Worm (Caenorhabditis elegans) whole organism, young adult: ENCODE results near the gene C28H8.8.

Experiments used
- B0019.2 ChIP-seq: fragments of 200-800 bp; sonication (Bioruptor generic); conservative IDR thresholded peaks from 2 replicates; pipeline ENCODE4 v1.3.6; 2022; ENCODE audit warnings: missing genetic modification reagents, missing genetic modification characterization, missing compliant biosample characterization
- B0261.1 ChIP-seq: sonication (generic microtip); optimal IDR thresholded peaks from 2 replicates; lab custom pipeline; 2016; ENCODE audit warnings: mild to moderate bottlenecking, missing genetic modification characterization, moderate library complexity, missing compliant biosample characterization
- F23B12.7 ChIP-seq: sonication (generic microtip); optimal IDR thresholded peaks from 2 replicates; lab custom pipeline; 2017; ENCODE audit warnings: missing genetic modification characterization, mild to moderate bottlenecking, missing compliant biosample characterization, antibody characterized with exemption, moderate library complexity; ENCODE audit not compliant: insufficient read depth
- F33H1.4 ChIP-seq: fragments of 200-800 bp; sonication (Bioruptor generic); IDR thresholded peaks from 2 replicates; pipeline ENCODE4 v1.3.6; 2022; ENCODE audit warnings: missing genetic modification reagents, missing genetic modification characterization, missing compliant biosample characterization
- F57A8.1 ChIP-seq: fragments of 200-800 bp; sonication (Bioruptor generic); optimal IDR thresholded peaks from 2 replicates; lab custom pipeline; 2018; ENCODE audit warnings: mild to moderate bottlenecking, missing genetic modification characterization, moderate library complexity, missing compliant biosample characterization
- K11D2.4 ChIP-seq: fragments of 200-800 bp; sonication (Bioruptor generic); IDR thresholded peaks from 2 replicates; pipeline ENCODE4 v1.3.6; 2022; ENCODE audit warnings: missing genetic modification reagents, missing genetic modification characterization, missing compliant biosample characterization
- T07F8.4 ChIP-seq: sonication (generic microtip); optimal IDR thresholded peaks from 2 replicates; lab custom pipeline; 2016; ENCODE audit warnings: mild to moderate bottlenecking, missing genetic modification characterization, moderate library complexity, missing compliant biosample characterization
- Y53G8AR.9 ChIP-seq: fragments of 200-800 bp; sonication (Bioruptor generic); conservative IDR thresholded peaks from 2 replicates; pipeline ENCODE4 v1.3.6; 2022; ENCODE audit warnings: missing genetic modification reagents, missing genetic modification characterization, missing compliant biosample characterization
- Y56A3A.18 ChIP-seq: fragments of 200-800 bp; sonication (Bioruptor generic); IDR thresholded peaks from 2 replicates; pipeline ENCODE4 v1.3.6; 2022; ENCODE audit warnings: missing genetic modification reagents, missing genetic modification characterization, missing compliant biosample characterization
- Y79H2A.3 ChIP-seq: fragments of 200-800 bp; sonication (Bioruptor generic); conservative IDR thresholded peaks from 2 replicates; pipeline ENCODE4 v1.3.6; 2022; ENCODE audit warnings: missing genetic modification reagents, missing genetic modification characterization, missing compliant biosample characterization
- ZK185.1 ChIP-seq: sonication (generic microtip); optimal IDR thresholded peaks from 2 replicates; lab custom pipeline; 2016; ENCODE audit warnings: mild to moderate bottlenecking, missing genetic modification characterization, missing compliant biosample characterization; ENCODE audit not compliant: poor library complexity, severe bottlenecking
- aptf-2 ChIP-seq: fragments of 200-800 bp; sonication (Bioruptor generic); conservative IDR thresholded peaks from 2 replicates; pipeline ENCODE4 v1.3.6; 2022; ENCODE audit warnings: missing genetic modification reagents, missing genetic modification characterization, missing compliant biosample characterization
- athp-1 ChIP-seq: sonication (generic microtip); optimal IDR thresholded peaks from 2 replicates; lab custom pipeline; 2017; ENCODE audit warnings: mild to moderate bottlenecking, missing genetic modification characterization, missing compliant biosample characterization
- attf-3 ChIP-seq: fragments of 200-800 bp; sonication (Bioruptor generic); conservative IDR thresholded peaks from 2 replicates; pipeline ENCODE4 v1.3.6; 2022; ENCODE audit warnings: missing genetic modification reagents, missing genetic modification characterization, missing compliant biosample characterization
- attf-6 ChIP-seq: fragments of 200-800 bp; sonication (Bioruptor generic); IDR thresholded peaks from 2 replicates; pipeline ENCODE4 v1.3.6; 2022; ENCODE audit warnings: missing genetic modification reagents, missing genetic modification characterization, missing compliant biosample characterization
- bed-1 ChIP-seq: fragments of 200-800 bp; sonication (Bioruptor generic); IDR thresholded peaks from 2 replicates; pipeline ENCODE4 v1.3.6; 2022; ENCODE audit warnings: missing genetic modification reagents, missing genetic modification characterization, missing compliant biosample characterization
- bed-2 ChIP-seq: fragments of 200-800 bp; sonication (Bioruptor generic); IDR thresholded peaks from 2 replicates; pipeline ENCODE4 v1.3.6; 2022; ENCODE audit warnings: missing genetic modification reagents, missing genetic modification characterization, missing compliant biosample characterization
- ccch-3 ChIP-seq: fragments of 200-800 bp; sonication (Bioruptor generic); optimal IDR thresholded peaks from 2 replicates; lab custom pipeline; 2018; ENCODE audit warnings: mild to moderate bottlenecking, missing genetic modification characterization, missing compliant biosample characterization
- cebp-1 ChIP-seq, 2 experiments: fragments of 200-800 bp in 1 of 2; sonication (Bioruptor generic) in 1 of 2; sonication (generic microtip) in 1 of 2; IDR thresholded peaks in 1 of 2; optimal IDR thresholded peaks in 1 of 2; 2 replicates each; pipeline versions ENCODE4 v1.3.6 to Lab custom; 2017 to 2022; ENCODE audit warnings: missing compliant biosample characterization in 2 of 2, missing genetic modification characterization in 2 of 2, mild to moderate bottlenecking in 1 of 2, missing genetic modification reagents in 1 of 2, moderate library complexity in 1 of 2
- ceh-100 ChIP-seq: fragments of 200-800 bp; sonication (Bioruptor generic); IDR thresholded peaks from 2 replicates; pipeline ENCODE4 v1.3.6; 2022; ENCODE audit warnings: missing genetic modification reagents, missing genetic modification characterization, missing compliant biosample characterization
- ceh-40 ChIP-seq: fragments of 200-800 bp; sonication (Bioruptor generic); IDR thresholded peaks from 2 replicates; pipeline ENCODE4 v1.3.6; 2022; ENCODE audit warnings: missing genetic modification characterization, missing compliant biosample characterization
- dpl-1 ChIP-seq: fragments of 150-350 bp; optimal IDR thresholded peaks from 2 replicates; lab custom pipeline; 2014; ENCODE audit warnings: missing biosample characterization, missing genetic modification reagents, missing genetic modification characterization
- egrh-3 ChIP-seq: fragments of 200-800 bp; sonication (Bioruptor generic); IDR thresholded peaks from 2 replicates; pipeline ENCODE4 v1.3.6; 2022; ENCODE audit warnings: missing genetic modification reagents, missing genetic modification characterization, missing compliant biosample characterization
- him-1 ChIP-seq: sonication (generic microtip); optimal IDR thresholded peaks from 2 replicates; lab custom pipeline; 2016; ENCODE audit warnings: missing genotype, missing genetic modification reagents, missing genetic modification characterization, missing compliant biosample characterization
- hlh-26 ChIP-seq: fragments of 200-800 bp; sonication (Bioruptor generic); conservative IDR thresholded peaks from 2 replicates; pipeline ENCODE4 v1.3.6; 2022; ENCODE audit warnings: missing genetic modification reagents, missing genetic modification characterization, missing compliant biosample characterization
- hmg-1.2 ChIP-seq: fragments of 200-800 bp; sonication (Bioruptor generic); IDR thresholded peaks from 2 replicates; pipeline ENCODE4 v1.3.6; 2022; ENCODE audit warnings: missing genetic modification reagents, missing genetic modification characterization, missing compliant biosample characterization
- hmg-20 ChIP-seq: fragments of 200-800 bp; sonication (Bioruptor generic); IDR thresholded peaks from 2 replicates; pipeline ENCODE4 v1.3.6; 2022; ENCODE audit warnings: missing genetic modification reagents, missing genetic modification characterization, missing compliant biosample characterization
- hrde-1 ChIP-seq: sonication (generic microtip); optimal IDR thresholded peaks from 2 replicates; lab custom pipeline; 2016; ENCODE audit warnings: missing genetic modification characterization, mild to moderate bottlenecking, missing compliant biosample characterization, moderate library complexity, missing genotype, missing genetic modification reagents, borderline replicate concordance
- let-526 ChIP-seq: fragments of 200-800 bp; sonication (Bioruptor generic); IDR thresholded peaks from 2 replicates; pipeline ENCODE4 v1.3.6; 2022; ENCODE audit warnings: missing genetic modification reagents, missing genetic modification characterization, missing compliant biosample characterization
- lin-54 ChIP-seq: fragments of 200-800 bp; sonication (Bioruptor generic); optimal IDR thresholded peaks from 2 replicates; lab custom pipeline; 2018; ENCODE audit warnings: mild to moderate bottlenecking, missing genetic modification characterization, missing compliant biosample characterization
- lir-1 ChIP-seq: fragments of 200-800 bp; sonication (Bioruptor generic); conservative IDR thresholded peaks from 2 replicates; pipeline ENCODE4 v1.3.6; 2022; ENCODE audit warnings: missing genetic modification reagents, missing genetic modification characterization, missing compliant biosample characterization
- madf-6 ChIP-seq: fragments of 200-800 bp; sonication (Bioruptor generic); IDR thresholded peaks from 2 replicates; pipeline ENCODE4 v1.3.6; 2022; ENCODE audit warnings: missing genetic modification reagents, missing genetic modification characterization, missing compliant biosample characterization
- mel-28 ChIP-seq: sonication (generic microtip); optimal IDR thresholded peaks from 2 replicates; lab custom pipeline; 2016; ENCODE audit warnings: borderline replicate concordance, mild to moderate bottlenecking, missing genetic modification characterization, missing compliant biosample characterization
- mxl-1 ChIP-seq: sonication (generic microtip); optimal IDR thresholded peaks from 2 replicates; lab custom pipeline; 2016; ENCODE audit warnings: missing genetic modification characterization, missing compliant biosample characterization
- nfya-1 ChIP-seq: sonication (generic microtip); optimal IDR thresholded peaks from 2 replicates; lab custom pipeline; 2017; ENCODE audit warnings: antibody characterized with exemption, missing compliant biosample characterization, missing genetic modification characterization, borderline replicate concordance; ENCODE audit not compliant: insufficient read depth
- nhr-120 ChIP-seq: fragments of 200-800 bp; sonication (Bioruptor generic); IDR thresholded peaks from 2 replicates; pipeline ENCODE4 v1.3.6; 2022; ENCODE audit warnings: missing genetic modification characterization, missing compliant biosample characterization
- nhr-179 ChIP-seq: sonication (generic microtip); optimal IDR thresholded peaks from 2 replicates; lab custom pipeline; 2016; ENCODE audit warnings: mild to moderate bottlenecking, missing genetic modification characterization, missing compliant biosample characterization
- nhr-90 ChIP-seq: sonication (generic microtip); optimal IDR thresholded peaks from 2 replicates; lab custom pipeline; 2016; ENCODE audit warnings: missing genotype, mild to moderate bottlenecking, missing genetic modification characterization, missing compliant biosample characterization
- pha-4 ChIP-seq: fragments of 150-350 bp; sonication (generic microtip); optimal IDR thresholded peaks from 2 replicates; lab custom pipeline; 2014; ENCODE audit warnings: missing biosample characterization, missing genetic modification reagents, missing genetic modification characterization
- rec-8 ChIP-seq, 2 experiments: sonication (generic microtip); optimal IDR thresholded peaks; 2 replicates each; lab custom pipeline; 2016; ENCODE audit warnings: mild to moderate bottlenecking in 2 of 2, missing genetic modification characterization in 2 of 2, missing genetic modification reagents in 2 of 2, missing genotype in 2 of 2, missing biosample characterization in 1 of 2, missing compliant biosample characterization in 1 of 2, moderate library complexity in 1 of 2
- repo-1 ChIP-seq: sonication (generic microtip); optimal IDR thresholded peaks from 2 replicates; lab custom pipeline; 2017; ENCODE audit warnings: mild to moderate bottlenecking, missing genetic modification characterization, missing compliant biosample characterization
- snpc-1.3 ChIP-seq: sonication (generic microtip); optimal IDR thresholded peaks from 2 replicates; lab custom pipeline; 2017; ENCODE audit warnings: missing genetic modification characterization, mild to moderate bottlenecking, missing compliant biosample characterization, antibody characterized with exemption, moderate library complexity, missing genotype, missing genetic modification reagents; ENCODE audit not compliant: insufficient read depth
- snpc-3.4 ChIP-seq: sonication (generic microtip); optimal IDR thresholded peaks from 2 replicates; lab custom pipeline; 2017; ENCODE audit warnings: missing genetic modification characterization, mild to moderate bottlenecking, missing compliant biosample characterization, antibody characterized with exemption, moderate library complexity, missing genotype, missing genetic modification reagents
- unc-130 ChIP-seq: sonication (generic microtip); optimal IDR thresholded peaks from 2 replicates; lab custom pipeline; 2016; ENCODE audit warnings: missing genetic modification reagents, missing genetic modification characterization, missing compliant biosample characterization
- ztf-26 ChIP-seq: sonication (generic microtip); optimal IDR thresholded peaks from 2 replicates; lab custom pipeline; 2017; ENCODE audit warnings: missing genetic modification characterization, missing compliant biosample characterization
- ztf-28 ChIP-seq: fragments of 200-800 bp; sonication (Bioruptor generic); IDR thresholded peaks from 2 replicates; pipeline ENCODE4 v1.3.6; 2022; ENCODE audit warnings: missing genetic modification reagents, missing genetic modification characterization, missing compliant biosample characterization
- ztf-6 ChIP-seq: fragments of 200-800 bp; sonication (Bioruptor generic); IDR thresholded peaks from 2 replicates; pipeline ENCODE4 v1.3.6; 2022; ENCODE audit warnings: missing genetic modification reagents, missing genetic modification characterization, missing compliant biosample characterization

The C28H8.8 gene

ce11 chrIII:5925724-5926123 is 37.1 kb upstream of the C28H8.8 start, which contains the start of the genes dnc-2 and bcl-7 (continued):
- no peak for TF ChIP-seq attf-3 (GFP tag; lab: Robert Waterston, UW)
- no peak for TF ChIP-seq mxl-1 (tag; lab: Kevin White, UChicago)
- peak; percentile 94 for TF ChIP-seq hmg-1.2 (GFP tag; lab: Robert Waterston, UW)
- no peak for TF ChIP-seq mel-28 (tag; lab: Kevin White, UChicago)
- no peak for TF ChIP-seq lir-1 (GFP tag; lab: Robert Waterston, UW)
- TF ChIP-seq pha-4 (tag; lab: Kevin White, UChicago) = no peak
- TF ChIP-seq ccch-3 = no peak
- peak; percentile 19 for TF ChIP-seq ZK185.1 (tag; lab: Kevin White, UChicago)
- TF ChIP-seq ceh-40 (GFP tag; lab: Robert Waterston, UW) = no peak
- TF ChIP-seq B0019.2 (GFP tag; lab: Robert Waterston, UW) = no peak
- TF ChIP-seq egrh-3 = no peak
- no peak for TF ChIP-seq Y56A3A.18 (GFP tag; lab: Robert Waterston, UW)
- no peak for TF ChIP-seq lin-54 (GFP tag; lab: Kevin White, UChicago)
- TF ChIP-seq F23B12.7 (tag; lab: Kevin White, UChicago) = no peak
- TF ChIP-seq cebp-1 (GFP tag; IDR thresholded peaks at IDR 0.05; lab: Robert Waterston, UW) = peak; percentile 79
- TF ChIP-seq cebp-1 (tag; optimal IDR thresholded peaks at IDR 0.05; lab: Kevin White, UChicago) = peak; percentile 96
- no peak for TF ChIP-seq aptf-2 (GFP tag; lab: Robert Waterston, UW)
- no peak for TF ChIP-seq T07F8.4 (tag; lab: Kevin White, UChicago)
- TF ChIP-seq ceh-100 (GFP tag; lab: Robert Waterston, UW) = no peak
- no peak for TF ChIP-seq nhr-120
- TF ChIP-seq Y79H2A.3 (GFP tag; lab: Robert Waterston, UW) = no peak
- no peak for TF ChIP-seq let-526 (GFP tag; lab: Robert Waterston, UW)
- TF ChIP-seq F57A8.1 (GFP tag; lab: Kevin White, UChicago) = no peak
- no peak for TF ChIP-seq Y53G8AR.9 (GFP tag; lab: Robert Waterston, UW)
- TF ChIP-seq F33H1.4 (GFP tag; lab: Robert Waterston, UW) = peak; percentile 32; the same call in 1 of the 2 replicates
- no peak for TF ChIP-seq athp-1 (tag; lab: Kevin White, UChicago)
- TF ChIP-seq nhr-179 (tag; lab: Kevin White, UChicago) = no peak
- TF ChIP-seq hrde-1 = no peak
- TF ChIP-seq rec-8 (tag; optimal IDR thresholded peaks at IDR 0.05; lab: Kevin White, UChicago) = no peak
- TF ChIP-seq madf-6 (GFP tag; lab: Robert Waterston, UW) = peak; percentile 60; the same call in 1 of the 2 replicates
- TF ChIP-seq ztf-6 = no peak
- no peak for TF ChIP-seq B0261.1 (tag; lab: Kevin White, UChicago)
- TF ChIP-seq ztf-28 (GFP tag; lab: Robert Waterston, UW) = no peak
- no peak for TF ChIP-seq hlh-26 (GFP tag; lab: Robert Waterston, UW)
- TF ChIP-seq K11D2.4 (GFP tag; lab: Robert Waterston, UW) = no peak
- no peak for TF ChIP-seq unc-130
- no peak for TF ChIP-seq him-1
- no peak for TF ChIP-seq nhr-90 (tag; lab: Kevin White, UChicago)
- TF ChIP-seq repo-1 (tag; lab: Kevin White, UChicago) = no peak
- no peak for TF ChIP-seq ztf-26 (tag; lab: Kevin White, UChicago)
- no peak for TF ChIP-seq dpl-1
- no peak for TF ChIP-seq bed-1 (GFP tag; lab: Robert Waterston, UW)
- TF ChIP-seq attf-6 (GFP tag; lab: Robert Waterston, UW) = no peak
- TF ChIP-seq snpc-3.4 = no peak
- no peak for TF ChIP-seq bed-2 (GFP tag; lab: Robert Waterston, UW)
- TF ChIP-seq nfya-1 (tag; lab: Kevin White, UChicago) = no peak
- no peak for TF ChIP-seq hmg-20 (GFP tag; lab: Robert Waterston, UW)
- TF ChIP-seq snpc-1.3 (tag; lab: Kevin White, UChicago) = no peak
